Fruit fly (Drosophila melanogaster): Measurements from ENCODE around the gene CG5116.

CG5116 gene

dm6 chr3R:25457097-25457496 is 25.8 kb upstream of the CG5116 start (continued):
- no peak for TF ChIP-seq tll (GFP tag; optimal IDR thresholded peaks at IDR 0.05)
- TF ChIP-seq CG7987 (GFP tag; optimal IDR thresholded peaks at IDR 0.05): no peak
- TF ChIP-seq Ets65A (GFP tag): peak; percentile 16
- no peak for TF ChIP-seq tio (GFP tag; optimal IDR thresholded peaks at IDR 0.05)
- no peak for TF ChIP-seq HLH54F (GFP tag; optimal IDR thresholded peaks at IDR 0.05)
- TF ChIP-seq sens (GFP tag): peak; percentile 63
- no peak for TF ChIP-seq caup (GFP tag; optimal IDR thresholded peaks at IDR 0.05; ENCODE audit: severe bottlenecking)

dm6 chr3R:25459200-25459809 is 23.6 kb upstream of the CG5116 start:
- TF ChIP-seq CG12391 (tag; optimal IDR thresholded peaks at IDR 0.05): peak; percentile 14
- TF ChIP-seq Rx (GFP tag; IDR thresholded peaks at IDR 0.05): no peak
- peak; percentile 53; the same call in 1 of the 2 replicates for TF ChIP-seq CG31441 (GFP tag; IDR thresholded peaks at IDR 0.05)
- no peak for TF ChIP-seq CG10959 (GFP tag; IDR thresholded peaks at IDR 0.05)
- TF ChIP-seq bcd (GFP tag; optimal IDR thresholded peaks at IDR 0.05): no peak
- TF ChIP-seq CG6175 (GFP tag; IDR thresholded peaks at IDR 0.05): no peak
- peak; percentile 24; the same call in 1 of the 2 replicates for TF ChIP-seq CG6689 (GFP tag; IDR thresholded peaks at IDR 0.05)
- no peak for TF ChIP-seq fd102C (GFP tag; optimal IDR thresholded peaks at IDR 0.05)
- peak; percentile 30 for TF ChIP-seq CG7839 (tag; optimal IDR thresholded peaks at IDR 0.05)
- no peak for TF ChIP-seq ham (GFP tag; IDR thresholded peaks at IDR 0.05)
- peak; percentile 20 for TF ChIP-seq CG4424 (GFP tag; optimal IDR thresholded peaks at IDR 0.05)
- TF ChIP-seq esg (GFP tag; conservative IDR thresholded peaks at IDR 0.05): no peak
- peak; percentile 57 for TF ChIP-seq gem (tag; optimal IDR thresholded peaks at IDR 0.05)
- TF ChIP-seq cg (GFP tag; optimal IDR thresholded peaks at IDR 0.05): no peak
- peak; percentile 20 for TF ChIP-seq CG9727 (GFP tag; optimal IDR thresholded peaks at IDR 0.05)
- no peak for TF ChIP-seq nau (GFP tag; optimal IDR thresholded peaks at IDR 0.05)
- no peak for TF ChIP-seq Fer1 (GFP tag; optimal IDR thresholded peaks at IDR 0.05)
- peak; percentile 65 for TF ChIP-seq CG2712 (tag; optimal IDR thresholded peaks at IDR 0.05)
- peak; percentile 27 for TF ChIP-seq nmo (GFP tag; optimal IDR thresholded peaks at IDR 0.05)
- TF ChIP-seq CG9817 (tag; optimal IDR thresholded peaks at IDR 0.05): no peak
- no peak for TF ChIP-seq Bteb2 (GFP tag; optimal IDR thresholded peaks at IDR 0.05)
- no peak for TF ChIP-seq CG42726 (GFP tag; IDR thresholded peaks at IDR 0.05; ENCODE audit: partially characterized antibody)
- no peak for TF ChIP-seq CG18476 (GFP tag; optimal IDR thresholded peaks at IDR 0.05)
- peak in 1 of 2 experiments; percentile 34 for TF ChIP-seq bsh (GFP tag; optimal IDR thresholded peaks at IDR 0.05)
- peak; percentile 47; the same call in 1 of the 3 replicates for TF ChIP-seq CG17361 (GFP tag; IDR thresholded peaks at IDR 0.05)
- no peak for TF ChIP-seq CG4282 (GFP tag; optimal IDR thresholded peaks at IDR 0.05)
- no peak for TF ChIP-seq ftz-f1 (GFP tag; optimal IDR thresholded peaks at IDR 0.05)
- peak; percentile 12 for TF ChIP-seq Sox100B (GFP tag; optimal IDR thresholded peaks at IDR 0.05)
- TF ChIP-seq nom (GFP tag; optimal IDR thresholded peaks at IDR 0.05): no peak
- peak; percentile 10 for TF ChIP-seq Oli (tag; optimal IDR thresholded peaks at IDR 0.05)
- no peak for TF ChIP-seq CG7372 (GFP tag; IDR thresholded peaks at IDR 0.05)
- peak; percentile 15 for TF ChIP-seq az2 (GFP tag; optimal IDR thresholded peaks at IDR 0.05)
- TF ChIP-seq chn (GFP tag; optimal IDR thresholded peaks at IDR 0.05): no peak
- peak; percentile 21 for TF ChIP-seq CG30403 (GFP tag; optimal IDR thresholded peaks at IDR 0.05)
- no peak for TF ChIP-seq Bdp1 (GFP tag; optimal IDR thresholded peaks at IDR 0.05)
- no peak for TF ChIP-seq lilli (GFP tag; optimal IDR thresholded peaks at IDR 0.05)
- no peak for TF ChIP-seq CG11560 (tag; IDR thresholded peaks at IDR 0.05)
- peak; percentile 47 for TF ChIP-seq CG11504 (tag; optimal IDR thresholded peaks at IDR 0.05)
- TF ChIP-seq phol (tag; optimal IDR thresholded peaks at IDR 0.05): peak; percentile 33
- TF ChIP-seq pb (GFP tag; optimal IDR thresholded peaks at IDR 0.05): no peak
- no peak for TF ChIP-seq pros (GFP tag; optimal IDR thresholded peaks at IDR 0.05)
- TF ChIP-seq sima (GFP tag; optimal IDR thresholded peaks at IDR 0.05): no peak

All from whole organism, embryonic.